Worm (Caenorhabditis elegans) whole organism, L2 larva: ENCODE data around the gene fbxa-3.
"Not testable (repeated sequence)": the region's sequence is repeated elsewhere in the genome, so short reads cannot be mapped to it uniquely, and the experiment has no call there.

Source experiments
- C34F6.9 ChIP-seq: fragments of 150-350 bp; optimal IDR thresholded peaks from 2 replicates; lab custom pipeline; 2014; ENCODE audit warnings: missing biosample characterization, missing genetic modification characterization
- F13H6.1 ChIP-seq: sonication (generic microtip); optimal IDR thresholded peaks from 2 replicates; lab custom pipeline; 2016; ENCODE audit warnings: missing genetic modification characterization, missing compliant biosample characterization
- R02D3.7 ChIP-seq: fragments of 150-350 bp; optimal IDR thresholded peaks from 2 replicates; lab custom pipeline; 2014; ENCODE audit warnings: missing biosample characterization, missing genetic modification characterization
- Y55F3AM.14 ChIP-seq: fragments of 200-800 bp; sonication (Bioruptor generic); optimal IDR thresholded peaks from 2 replicates; lab custom pipeline; 2018; ENCODE audit warnings: mild to moderate bottlenecking, missing genetic modification characterization, missing compliant biosample characterization
- ZK546.5 ChIP-seq: sonication (generic microtip); optimal IDR thresholded peaks from 2 replicates; lab custom pipeline; 2017; ENCODE audit warnings: missing biosample characterization, missing genetic modification characterization
- aly-2 ChIP-seq: fragments of 150-350 bp; optimal IDR thresholded peaks from 2 replicates; lab custom pipeline; 2014; ENCODE audit warnings: missing biosample characterization, missing genetic modification characterization
- ama-1 ChIP-seq: fragments of 150-350 bp; optimal IDR thresholded peaks from 2 replicates; lab custom pipeline; 2018; ENCODE audit warnings: inconsistent platforms
- blmp-1 ChIP-seq: sonication (generic microtip); optimal IDR thresholded peaks from 2 replicates; lab custom pipeline; 2017; ENCODE audit warnings: missing genetic modification characterization, mild to moderate bottlenecking, missing compliant biosample characterization, antibody characterized with exemption, moderate library complexity; ENCODE audit not compliant: insufficient read depth
- crh-2 ChIP-seq: sonication (generic microtip); optimal IDR thresholded peaks from 2 replicates; lab custom pipeline; 2017; ENCODE audit warnings: missing biosample characterization, missing genetic modification characterization
- dmd-4 ChIP-seq: sonication (generic microtip); optimal IDR thresholded peaks from 2 replicates; lab custom pipeline; 2017; ENCODE audit warnings: missing biosample characterization, missing genetic modification characterization
- egl-27 ChIP-seq: sonication (generic microtip); optimal IDR thresholded peaks from 3 replicates; lab custom pipeline; 2017; ENCODE audit warnings: missing biosample characterization, missing genetic modification reagents, missing genetic modification characterization
- elt-1 ChIP-seq: fragments of 150-350 bp; optimal IDR thresholded peaks from 2 replicates; lab custom pipeline; 2014; ENCODE audit warnings: missing biosample characterization, missing genetic modification characterization
- elt-3 ChIP-seq: sonication (generic microtip); optimal IDR thresholded peaks from 2 replicates; lab custom pipeline; 2017; ENCODE audit warnings: missing biosample characterization, missing genetic modification characterization
- fos-1 ChIP-seq: fragments of 150-350 bp; optimal IDR thresholded peaks from 2 replicates; lab custom pipeline; 2014; ENCODE audit warnings: missing biosample characterization, missing genetic modification characterization
- gmeb-1 ChIP-seq: fragments of 150-350 bp; optimal IDR thresholded peaks from 2 replicates; lab custom pipeline; 2014; ENCODE audit warnings: missing biosample characterization, missing genetic modification characterization
- lin-11 ChIP-seq: fragments of 150-350 bp; sonication (generic microtip); optimal IDR thresholded peaks from 2 replicates; lab custom pipeline; 2014; ENCODE audit warnings: missing biosample characterization, missing genetic modification characterization, inconsistent platforms, mixed read lengths
- lin-13 ChIP-seq: fragments of 150-350 bp; optimal IDR thresholded peaks from 2 replicates; lab custom pipeline; 2014; ENCODE audit warnings: missing biosample characterization, missing genetic modification reagents, missing genetic modification characterization
- lin-39 ChIP-seq: fragments of 150-350 bp; optimal IDR thresholded peaks from 2 replicates; lab custom pipeline; 2014; ENCODE audit warnings: missing biosample characterization, missing genetic modification reagents, missing genetic modification characterization
- lsy-2 ChIP-seq, 2 experiments: fragments of 150-350 bp in 1 of 2; sonication (generic microtip) in 1 of 2; optimal IDR thresholded peaks; 2 replicates each; lab custom pipeline; 2014 to 2017; ENCODE audit warnings: missing biosample characterization in 2 of 2, missing genetic modification characterization in 2 of 2
- mab-5 ChIP-seq: fragments of 150-350 bp; optimal IDR thresholded peaks from 2 replicates; lab custom pipeline; 2014; ENCODE audit warnings: missing biosample characterization, missing genetic modification characterization
- mbf-1 ChIP-seq: sonication (generic microtip); optimal IDR thresholded peaks from 2 replicates; lab custom pipeline; 2017; ENCODE audit warnings: missing biosample characterization, missing genetic modification characterization
- mdl-1 ChIP-seq, 2 experiments: fragments of 150-350 bp in 1 of 2; sonication (generic microtip) in 1 of 2; optimal IDR thresholded peaks; 2 replicates each; lab custom pipeline; 2017; ENCODE audit warnings: missing biosample characterization in 2 of 2, missing genetic modification characterization in 2 of 2
- nhr-10 ChIP-seq: sonication (generic microtip); optimal IDR thresholded peaks from 2 replicates; lab custom pipeline; 2017; ENCODE audit warnings: missing biosample characterization, missing genetic modification characterization
- nhr-11 ChIP-seq: fragments of 150-350 bp; optimal IDR thresholded peaks from 2 replicates; lab custom pipeline; 2014; ENCODE audit warnings: missing biosample characterization, missing genetic modification characterization
- nhr-12 ChIP-seq: fragments of 150-350 bp; optimal IDR thresholded peaks from 2 replicates; lab custom pipeline; 2014; ENCODE audit warnings: missing biosample characterization, missing genetic modification characterization
- nhr-129 ChIP-seq: fragments of 150-350 bp; optimal IDR thresholded peaks from 2 replicates; lab custom pipeline; 2014; ENCODE audit warnings: missing biosample characterization, missing genetic modification characterization
- nhr-21 ChIP-seq: fragments of 150-350 bp; optimal IDR thresholded peaks from 2 replicates; lab custom pipeline; 2014; ENCODE audit warnings: missing biosample characterization, missing genetic modification characterization
- nhr-23 ChIP-seq: fragments of 150-350 bp; optimal IDR thresholded peaks from 2 replicates; lab custom pipeline; 2014; ENCODE audit warnings: missing biosample characterization, missing genetic modification reagents, missing genetic modification characterization
- nhr-25 ChIP-seq: fragments of 150-350 bp; sonication (generic microtip); optimal IDR thresholded peaks from 3 replicates; lab custom pipeline; 2014; ENCODE audit warnings: missing biosample characterization, missing genetic modification characterization
- nhr-6 ChIP-seq: fragments of 150-350 bp; optimal IDR thresholded peaks from 2 replicates; lab custom pipeline; 2014; ENCODE audit warnings: missing biosample characterization, missing genetic modification characterization
- nhr-77 ChIP-seq: fragments of 150-350 bp; optimal IDR thresholded peaks from 2 replicates; lab custom pipeline; 2014; ENCODE audit warnings: missing biosample characterization, missing genetic modification characterization
- peb-1 ChIP-seq: fragments of 150-350 bp; optimal IDR thresholded peaks from 2 replicates; lab custom pipeline; 2014; ENCODE audit warnings: missing biosample characterization, missing genetic modification characterization
- skn-1 ChIP-seq: sonication (generic microtip); optimal IDR thresholded peaks from 2 replicates; lab custom pipeline; 2017; ENCODE audit warnings: missing biosample characterization, missing genetic modification characterization
- sma-3 ChIP-seq: sonication (generic microtip); optimal IDR thresholded peaks from 2 replicates; lab custom pipeline; 2016; ENCODE audit warnings: missing genetic modification reagents, missing genetic modification characterization, missing compliant biosample characterization
- sma-9 ChIP-seq, 2 experiments: fragments of 150-350 bp in 1 of 2; sonication (generic microtip) in 1 of 2; optimal IDR thresholded peaks; 2 replicates each; lab custom pipeline; 2014 to 2016; ENCODE audit warnings: missing genetic modification characterization in 2 of 2, mild to moderate bottlenecking in 1 of 2, missing biosample characterization in 1 of 2, missing compliant biosample characterization in 1 of 2, missing genetic modification reagents in 1 of 2, moderate library complexity in 1 of 2
- unc-55 ChIP-seq: fragments of 150-350 bp; sonication (generic microtip); optimal IDR thresholded peaks from 3 replicates; lab custom pipeline; 2014; ENCODE audit warnings: missing biosample characterization, missing genetic modification reagents, missing genetic modification characterization
- unc-62 ChIP-seq: fragments of 150-350 bp; optimal IDR thresholded peaks from 2 replicates; lab custom pipeline; 2014; ENCODE audit warnings: missing biosample characterization, missing genetic modification reagents, missing genetic modification characterization
- zag-1 ChIP-seq: fragments of 150-350 bp; optimal IDR thresholded peaks from 2 replicates; lab custom pipeline; 2014; ENCODE audit warnings: missing biosample characterization, missing genetic modification characterization
- ztf-1 ChIP-seq: fragments of 200-800 bp; sonication (Bioruptor generic); conservative IDR thresholded peaks from 2 replicates; pipeline ENCODE4 v1.3.6; 2022; ENCODE audit warnings: missing genetic modification characterization, missing compliant biosample characterization
- ztf-4 ChIP-seq: fragments of 150-350 bp; optimal IDR thresholded peaks from 2 replicates; lab custom pipeline; 2014; ENCODE audit warnings: missing biosample characterization, missing genetic modification characterization

The fbxa-3 gene

ce11 chrII:1861285-1861793, 40.7 kb upstream of the fbxa-3 start, which contains the start of gene C16C4.18:
C16C4.18 (minus strand) TSS chrII:1861335.
- TF ChIP-seq sma-9 (GFP tag; optimal IDR thresholded peaks at IDR 0.05; lab: Kevin White, UChicago); sma-9 (tag; optimal IDR thresholded peaks at IDR 0.05; lab: Kevin White, UChicago); F13H6.1 (tag; lab: Kevin White, UChicago); lin-11: not testable (repeated sequence)

DNA sequence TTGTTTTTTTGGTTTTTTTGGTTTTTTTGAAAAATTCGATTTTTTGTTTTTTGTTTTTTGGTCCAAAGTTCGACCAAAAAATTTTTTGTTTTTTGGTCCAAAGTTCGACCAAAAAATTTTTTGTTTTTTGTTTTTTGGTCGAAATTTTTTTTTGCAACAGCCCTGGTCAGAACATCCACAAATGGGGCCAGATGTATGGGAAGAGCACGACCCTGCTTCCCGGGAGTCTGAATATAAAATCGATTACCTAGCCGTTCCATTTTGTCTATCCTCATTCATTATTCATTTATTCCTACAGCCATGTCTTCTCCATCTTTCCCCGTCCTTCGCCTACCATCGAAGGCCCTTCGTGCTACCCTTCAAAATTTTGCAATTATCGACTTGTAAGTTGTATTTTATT, 33.4 kb upstream of the fbxa-3 start, which contains the start of gene fbxb-95:
Gene fbxb-95 (plus strand): TSS at position 301 of the 400 bp plus-strand sequence.
- not testable (repeated sequence) for TF ChIP-seq egl-27 (tag; lab: Kevin White, UChicago); F13H6.1 (tag; lab: Kevin White, UChicago); mab-5

- TF ChIP-seq ama-1 (lab: Kevin White, UChicago) (no peak), mbf-1 (tag; lab: Kevin White, UChicago) (no peak), lin-13 (GFP tag; lab: Kevin White, UChicago) (no peak)
Measured at ce11 chrII:1852503-1852902, 31.8 kb upstream of the fbxa-3 start, which contains the start of gene C52E2.2. C52E2.2 (plus strand) TSS chrII:1852803.

ce11 chrII:1851716-1852115, 31.0 kb upstream of the fbxa-3 start:
- no peak for TF ChIP-seq ztf-1 (GFP tag; lab: Robert Waterston, UW)
- no peak for TF ChIP-seq unc-62 (GFP tag; lab: Kevin White, UChicago)
- TF ChIP-seq ZK546.5 (tag; lab: Kevin White, UChicago): no peak
- no peak for TF ChIP-seq lin-39 (tag; lab: Kevin White, UChicago)
- TF ChIP-seq gmeb-1: peak; percentile 25
- peak; percentile 32 for TF ChIP-seq F13H6.1 (tag; lab: Kevin White, UChicago)
- TF ChIP-seq mdl-1 (tag; optimal IDR thresholded peaks at IDR 0.05; lab: Kevin White, UChicago): no peak
- TF ChIP-seq ama-1 (lab: Kevin White, UChicago): no peak
- no peak for TF ChIP-seq nhr-129 (tag; lab: Kevin White, UChicago)
- no peak for TF ChIP-seq dmd-4 (tag; lab: Kevin White, UChicago)
- no peak for TF ChIP-seq lsy-2 (tag; optimal IDR thresholded peaks at IDR 0.05; lab: Kevin White, UChicago)
- no peak for TF ChIP-seq Y55F3AM.14 (GFP tag; lab: Kevin White, UChicago)
- peak; percentile 22 for TF ChIP-seq nhr-21 (tag; lab: Kevin White, UChicago)
- no peak for TF ChIP-seq mbf-1 (tag; lab: Kevin White, UChicago)
- TF ChIP-seq ztf-4 (tag; lab: Kevin White, UChicago): no peak
- TF ChIP-seq elt-1: no peak
- no peak for TF ChIP-seq nhr-77 (tag; lab: Kevin White, UChicago)
- no peak for TF ChIP-seq nhr-10 (tag; lab: Kevin White, UChicago)
- TF ChIP-seq crh-2 (tag; lab: Kevin White, UChicago): peak; percentile 36
- TF ChIP-seq zag-1 (tag; lab: Kevin White, UChicago): no peak
- no peak for TF ChIP-seq unc-55 (GFP tag; lab: Kevin White, UChicago)
- no peak for TF ChIP-seq nhr-12 (tag; lab: Kevin White, UChicago)
- TF ChIP-seq fos-1 (tag; lab: Kevin White, UChicago): peak; percentile 97
- TF ChIP-seq nhr-25 (tag; lab: Kevin White, UChicago): no peak
- no peak for TF ChIP-seq lin-13 (GFP tag; lab: Kevin White, UChicago)
- TF ChIP-seq C34F6.9 (tag; lab: Kevin White, UChicago): no peak
- TF ChIP-seq lin-11: no peak
- no peak for TF ChIP-seq R02D3.7 (tag; lab: Kevin White, UChicago)
- TF ChIP-seq peb-1 (tag; lab: Kevin White, UChicago): no peak
- TF ChIP-seq nhr-6 (tag; lab: Kevin White, UChicago): no peak
- TF ChIP-seq egl-27 (tag; lab: Kevin White, UChicago): peak; percentile 83
- peak; percentile 57 for TF ChIP-seq sma-3 (GFP tag; lab: Kevin White, UChicago)
- no peak for TF ChIP-seq elt-3
- TF ChIP-seq nhr-23 (tag; lab: Kevin White, UChicago): no peak
- TF ChIP-seq blmp-1 (tag; lab: Kevin White, UChicago): no peak
- TF ChIP-seq sma-9 (GFP tag; optimal IDR thresholded peaks at IDR 0.05; lab: Kevin White, UChicago): peak; percentile 91
- TF ChIP-seq sma-9 (tag; optimal IDR thresholded peaks at IDR 0.05; lab: Kevin White, UChicago): no peak
- no peak for TF ChIP-seq aly-2
- no peak for TF ChIP-seq nhr-11 (tag; lab: Kevin White, UChicago)
- no peak for TF ChIP-seq skn-1 (tag; lab: Kevin White, UChicago)
- TF ChIP-seq, all 48 proteins: peak for 8
